Fruit fly (Drosophila melanogaster) Kc167 (cell line): ENCODE data around the gene CG12560.

Experiments used
- Myc ChIP-seq: fragments of >200 bp; optimal IDR thresholded peaks from 2 replicates; lab custom pipeline; 2017; ENCODE audit warnings: missing external identifiers
- Sin3A ChIP-seq: fragments of >200 bp; optimal IDR thresholded peaks from 2 replicates; lab custom pipeline; 2018; ENCODE audit warnings: missing external identifiers
- h ChIP-seq: fragments of >200 bp; optimal IDR thresholded peaks from 3 replicates; lab custom pipeline; 2018; ENCODE audit warnings: missing external identifiers
- insv ChIP-seq: fragments of >200 bp; optimal IDR thresholded peaks from 3 replicates; lab custom pipeline; 2018; ENCODE audit warnings: missing external identifiers
- psq ChIP-seq: fragments of >200 bp; optimal IDR thresholded peaks from 2 replicates; lab custom pipeline; 2017; ENCODE audit warnings: missing external identifiers
- ttk ChIP-seq: sonication (Bioruptor generic); optimal IDR thresholded peaks from 2 replicates; lab custom pipeline; 2017; ENCODE audit warnings: missing external identifiers

Gene CG12560

dm6 chr2L:7976738-7977137 is 32.5 kb downstream of the CG12560 start:
- TF ChIP-seq Sin3A (lab: Kevin White, UChicago) (no peak), Myc (lab: Kevin White, UChicago) (no peak), psq (lab: Kevin White, UChicago) (no peak), insv (lab: Kevin White, UChicago) (no peak), ttk (no peak), h (lab: Kevin White, UChicago) (no peak)

- TF ChIP-seq ttk (no peak), Myc (lab: Kevin White, UChicago) (no peak), psq (lab: Kevin White, UChicago) (no peak), insv (lab: Kevin White, UChicago) (no peak)
These were observed 35.6 kb downstream of the CG12560 start for dm6 chr2L:7973470-7974207.

dm6 chr2L:7971423-7971822 is 37.9 kb downstream of the CG12560 start:
- TF ChIP-seq h (lab: Kevin White, UChicago) = no peak
- TF ChIP-seq psq (lab: Kevin White, UChicago) = no peak
- no peak for TF ChIP-seq Myc (lab: Kevin White, UChicago)
- TF ChIP-seq ttk = no peak
- TF ChIP-seq Sin3A (lab: Kevin White, UChicago) = no peak
- TF ChIP-seq insv (lab: Kevin White, UChicago) = no peak

dm6 chr2L:7970001-7970400 is 39.3 kb downstream of the CG12560 start:
- TF ChIP-seq insv (lab: Kevin White, UChicago) (no peak), ttk (no peak), Myc (lab: Kevin White, UChicago) (no peak), h (lab: Kevin White, UChicago) (no peak), psq (lab: Kevin White, UChicago) (no peak), Sin3A (lab: Kevin White, UChicago) (no peak)

- no peak for TF ChIP-seq h (lab: Kevin White, UChicago)
- no peak for TF ChIP-seq ttk
- TF ChIP-seq insv (lab: Kevin White, UChicago) = no peak
- no peak for TF ChIP-seq Sin3A (lab: Kevin White, UChicago)
- no peak for TF ChIP-seq Myc (lab: Kevin White, UChicago)
- no peak for TF ChIP-seq psq (lab: Kevin White, UChicago)
These were observed 39.9 kb downstream of the CG12560 start for dm6 chr2L:7969329-7969728.

- TF ChIP-seq ttk (no peak), insv (lab: Kevin White, UChicago) (no peak), Myc (lab: Kevin White, UChicago) (no peak), psq (lab: Kevin White, UChicago) (no peak), h (lab: Kevin White, UChicago) (no peak), Sin3A (lab: Kevin White, UChicago) (no peak)
These were observed 41.2 kb downstream of the CG12560 start for dm6 chr2L:7968054-7968453.

dm6 chr2L:7967645-7968044 is 41.6 kb downstream of the CG12560 start:
- TF ChIP-seq Sin3A (lab: Kevin White, UChicago) (no peak), ttk (no peak)

dm6 chr2L:7966866-7967549 is 42.3 kb downstream of the CG12560 start:
- TF ChIP-seq psq (lab: Kevin White, UChicago) (no peak), h (lab: Kevin White, UChicago) (no peak), insv (lab: Kevin White, UChicago) (no peak), ttk (no peak), Sin3A (lab: Kevin White, UChicago) (no peak), Myc (lab: Kevin White, UChicago) (no peak)

dm6 chr2L:7966461-7966846 is 42.8 kb downstream of the CG12560 start:
- TF ChIP-seq psq (lab: Kevin White, UChicago) (no peak), h (lab: Kevin White, UChicago) (no peak), insv (lab: Kevin White, UChicago) (no peak), ttk (no peak), Myc (lab: Kevin White, UChicago) (no peak), Sin3A (lab: Kevin White, UChicago) (no peak)

- TF ChIP-seq h (lab: Kevin White, UChicago) = no peak
These were observed 43.3 kb downstream of the CG12560 start for dm6 chr2L:7965808-7966460.

dm6 chr2L:7964611-7965010 is 44.7 kb downstream of the CG12560 start:
- no peak for TF ChIP-seq Myc (lab: Kevin White, UChicago)
- TF ChIP-seq psq (lab: Kevin White, UChicago) = no peak
- no peak for TF ChIP-seq ttk
- TF ChIP-seq h (lab: Kevin White, UChicago) = no peak
- TF ChIP-seq insv (lab: Kevin White, UChicago) = no peak
- no peak for TF ChIP-seq Sin3A (lab: Kevin White, UChicago)

dm6 chr2L:7962881-7963280 is 46.4 kb downstream of the CG12560 start:
- no peak for TF ChIP-seq Myc (lab: Kevin White, UChicago)
- TF ChIP-seq h (lab: Kevin White, UChicago) = no peak
- no peak for TF ChIP-seq psq (lab: Kevin White, UChicago)
- TF ChIP-seq insv (lab: Kevin White, UChicago) = no peak
- no peak for TF ChIP-seq ttk
- no peak for TF ChIP-seq Sin3A (lab: Kevin White, UChicago)
